Fruit fly (Drosophila melanogaster): ENCODE measurements around the gene eg.

The eg gene

dm6 chr3L:21843307-21843706, 34.8 kb downstream of the eg start:
- no peak for TF ChIP-seq Dip3 (GFP tag; optimal IDR thresholded peaks at IDR 0.05)
- TF ChIP-seq CG2889 (GFP tag; IDR thresholded peaks at IDR 0.05) = 0 out of 3 replicates have a peak, but pooled peaks have one; percentile 30
- TF ChIP-seq btn (GFP tag; optimal IDR thresholded peaks at IDR 0.05) = no peak
- no peak for TF ChIP-seq unpg (GFP tag; optimal IDR thresholded peaks at IDR 0.05)
- no peak for TF ChIP-seq CG8359 (GFP tag; optimal IDR thresholded peaks at IDR 0.05; ENCODE audit: borderline replicate concordance)
- 0 out of 2 replicates have a peak, but pooled peaks have one; percentile 8 for TF ChIP-seq crol (GFP tag; IDR thresholded peaks at IDR 0.05)
- TF ChIP-seq CG7987 (GFP tag; optimal IDR thresholded peaks at IDR 0.05) = no peak
- TF ChIP-seq CG12219 (GFP tag; optimal IDR thresholded peaks at IDR 0.05) = no peak
- no peak for TF ChIP-seq CG17361 (GFP tag; IDR thresholded peaks at IDR 0.05)
- peak; percentile 92 for TF ChIP-seq z (GFP tag; IDR thresholded peaks at IDR 0.05)
- TF ChIP-seq CG4730 (GFP tag; IDR thresholded peaks at IDR 0.05) = no peak
- no peak for TF ChIP-seq oc (tag; optimal IDR thresholded peaks at IDR 0.05)
- TF ChIP-seq Med (GFP tag) = peak; percentile 30
- TF ChIP-seq Hand (GFP tag; optimal IDR thresholded peaks at IDR 0.05) = no peak
- TF ChIP-seq CG1529 (GFP tag; optimal IDR thresholded peaks at IDR 0.05) = no peak
- TF ChIP-seq tap (tag; optimal IDR thresholded peaks at IDR 0.05) = no peak
- TF ChIP-seq CG16779 (GFP tag; IDR thresholded peaks at IDR 0.05) = no peak
- peak; percentile 53 to 78 for TF ChIP-seq Trl (optimal IDR thresholded peaks at IDR 0.05)
- TF ChIP-seq Trl (GFP tag; optimal IDR thresholded peaks at IDR 0.05) = no peak
- TF ChIP-seq CG17802 (tag; optimal IDR thresholded peaks at IDR 0.05) = no peak
- no peak for TF ChIP-seq hth (optimal IDR thresholded peaks at IDR 0.05)
- no peak for TF ChIP-seq twi (tag; optimal IDR thresholded peaks at IDR 0.05)
- no peak for TF ChIP-seq CG14441 (GFP tag; IDR thresholded peaks at IDR 0.05)
- TF ChIP-seq sc (optimal IDR thresholded peaks at IDR 0.05) = no peak
- no peak for TF ChIP-seq sc (GFP tag; optimal IDR thresholded peaks at IDR 0.05)
- peak; percentile 93 for TF ChIP-seq Elba2 (GFP tag; optimal IDR thresholded peaks at IDR 0.05)
- peak; percentile 29 for TF ChIP-seq CG1832 (GFP tag; optimal IDR thresholded peaks at IDR 0.05)
- TF ChIP-seq zen (tag; optimal IDR thresholded peaks at IDR 0.05) = peak; percentile 3
- no peak for TF ChIP-seq disco-r (GFP tag; optimal IDR thresholded peaks at IDR 0.05)
- TF ChIP-seq tll (GFP tag; optimal IDR thresholded peaks at IDR 0.05) = peak in 1 of 2 experiments; percentile 79
- TF ChIP-seq Dref (GFP tag; IDR thresholded peaks at IDR 0.05) = 0 out of 2 replicates have a peak, but pooled peaks have one; percentile 11
- no peak for TF ChIP-seq chinmo (GFP tag; IDR thresholded peaks at IDR 0.05; ENCODE audit: partially characterized antibody)
- no peak for TF ChIP-seq p53 (GFP tag; optimal IDR thresholded peaks at IDR 0.05)
- no peak for TF ChIP-seq schlank (tag; optimal IDR thresholded peaks at IDR 0.05)
- TF ChIP-seq Dad (GFP tag; optimal IDR thresholded peaks at IDR 0.05) = no peak
- no peak for TF ChIP-seq CG7928 (GFP tag; optimal IDR thresholded peaks at IDR 0.05)
- no peak for TF ChIP-seq CG10267 (tag; optimal IDR thresholded peaks at IDR 0.05)
- TF ChIP-seq sob (GFP tag; IDR thresholded peaks at IDR 0.05) = no peak
- TF ChIP-seq ap (GFP tag; IDR thresholded peaks at IDR 0.05) = no peak
- no peak for TF ChIP-seq lov (optimal IDR thresholded peaks at IDR 0.05)
- TF ChIP-seq lov (GFP tag; IDR thresholded peaks at IDR 0.05) = 0 out of 3 replicates have a peak, but pooled peaks have one; percentile 13
- TF ChIP-seq sug (tag; optimal IDR thresholded peaks at IDR 0.05) = no peak
- TF ChIP-seq ase (GFP tag; IDR thresholded peaks at IDR 0.05) = no peak
- no peak for TF ChIP-seq wor (GFP tag; IDR thresholded peaks at IDR 0.05)
- no peak for TF ChIP-seq CG16863 (GFP tag; optimal IDR thresholded peaks at IDR 0.05)
- TF ChIP-seq HHEX (GFP tag; optimal IDR thresholded peaks at IDR 0.05) = no peak
- TF ChIP-seq CG1647 (GFP tag; optimal IDR thresholded peaks at IDR 0.05) = no peak
- no peak for TF ChIP-seq nmo (GFP tag; optimal IDR thresholded peaks at IDR 0.05)
- TF ChIP-seq seq (GFP tag; IDR thresholded peaks at IDR 0.05) = peak; percentile 49; the same call in 1 of the 2 replicates
- TF ChIP-seq D19A (tag; optimal IDR thresholded peaks at IDR 0.05) = no peak
- TF ChIP-seq org-1 (GFP tag; optimal IDR thresholded peaks at IDR 0.05) = no peak
- no peak for TF ChIP-seq gt (GFP tag; IDR thresholded peaks at IDR 0.05)

Measured in whole organism, embryonic.